1 fruit fly cellular context compared by ENCODE assay signal in genomic region chrX:654221-654620, dm6.
A peak's percentile ranks its signal among the peaks of the same experiment; 100 is the strongest.
TF ChIP-seq lines count a peak whose summit lies in the region.

No protein-coding gene starts in this region.

TF ChIP-seq in whole organism, embryonic, 481 proteins besides CTCF, POLR2A, EP300 and RAD21 (continued from another document):
- TF ChIP-seq Dp (GFP tag; optimal IDR thresholded peaks at IDR 0.05; lab: Kevin White, UChicago), result peak; percentile 25
- TF ChIP-seq CG8478 (optimal IDR thresholded peaks at IDR 0.05; lab: Kevin White, UChicago), result peak; percentile 82
- no peak for TF ChIP-seq gcm2 (GFP tag; optimal IDR thresholded peaks at IDR 0.05; lab: Kevin White, UChicago)
- TF ChIP-seq stwl (tag; optimal IDR thresholded peaks at IDR 0.05; lab: Kevin White, UChicago), result peak; percentile 5
- TF ChIP-seq CG32767 (GFP tag; IDR thresholded peaks at IDR 0.05; lab: Robert Waterston, UW), result no peak
- peak; percentile 64 for TF ChIP-seq Med (GFP tag; lab: Kevin White, UChicago)
- peak; percentile 69 for TF ChIP-seq Nf-YC (tag; optimal IDR thresholded peaks at IDR 0.05; lab: Kevin White, UChicago)
- no peak for TF ChIP-seq HHEX (GFP tag; optimal IDR thresholded peaks at IDR 0.05; lab: Kevin White, UChicago)
- no peak for TF ChIP-seq CG5953 (GFP tag; IDR thresholded peaks at IDR 0.05; lab: Robert Waterston, UW)
- TF ChIP-seq Ravus (GFP tag; IDR thresholded peaks at IDR 0.05; lab: Robert Waterston, UW), result no peak
- no peak for TF ChIP-seq CG4282 (GFP tag; optimal IDR thresholded peaks at IDR 0.05; lab: Kevin White, UChicago)
